Fruit fly (Drosophila melanogaster): Measurements from ENCODE around the gene MTA1-like.
A peak's percentile ranks its signal among the peaks of the same experiment; 100 is the strongest.

The MTA1-like gene

DNA sequence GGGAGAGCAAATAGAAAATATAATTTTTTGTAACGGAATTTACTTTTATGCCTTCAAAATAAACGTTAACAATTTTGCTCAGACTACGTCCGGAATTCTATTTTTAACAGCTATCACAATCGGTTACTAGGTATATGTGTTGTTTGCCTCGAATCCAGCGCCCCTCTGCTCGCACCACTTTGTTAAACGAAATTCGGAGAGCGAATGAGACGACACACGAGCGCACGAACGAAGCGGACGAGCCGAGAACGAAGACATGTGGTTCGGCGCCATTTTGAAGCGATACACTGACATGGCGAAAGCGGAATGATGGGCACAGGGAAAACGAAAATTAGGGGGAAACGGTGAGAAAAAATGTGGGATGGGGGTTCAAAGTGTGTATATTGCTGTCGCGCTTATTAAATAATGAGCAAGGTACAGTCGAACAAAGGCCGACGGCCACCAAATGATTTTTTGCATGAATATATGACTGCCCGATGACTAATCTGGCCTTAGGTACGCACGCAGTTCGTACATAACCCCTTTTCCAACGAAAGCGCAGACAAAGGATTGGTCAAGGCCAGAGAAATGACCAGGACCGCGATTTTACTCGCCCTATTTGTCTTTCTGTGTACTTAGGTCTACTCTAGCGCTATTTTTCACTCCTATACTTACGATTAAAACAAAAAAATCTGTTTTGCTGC is 48.0 kb downstream of the MTA1-like start (continued):
- no peak for TF ChIP-seq CG13287 (GFP tag; IDR thresholded peaks at IDR 0.05; ENCODE audit: partially characterized antibody)
- no peak for TF ChIP-seq Antp (GFP tag; optimal IDR thresholded peaks at IDR 0.05)
- no peak for TF ChIP-seq Awh (GFP tag; IDR thresholded peaks at IDR 0.05)
- no peak for TF ChIP-seq CG7372 (GFP tag; IDR thresholded peaks at IDR 0.05)
- TF ChIP-seq wdn (GFP tag; IDR thresholded peaks at IDR 0.05): no peak
- no peak for TF ChIP-seq CG11085 (GFP tag; IDR thresholded peaks at IDR 0.05)
- TF ChIP-seq fd96Cb (tag; optimal IDR thresholded peaks at IDR 0.05): no peak
- no peak for TF ChIP-seq eve (GFP tag; optimal IDR thresholded peaks at IDR 0.05)
- TF ChIP-seq CG33557 (GFP tag; optimal IDR thresholded peaks at IDR 0.05): peak; percentile 18
- TF ChIP-seq chm (GFP tag; IDR thresholded peaks at IDR 0.05): no peak
- peak; percentile 75 for TF ChIP-seq mirr (GFP tag; optimal IDR thresholded peaks at IDR 0.05)
- TF ChIP-seq CG2120 (GFP tag; optimal IDR thresholded peaks at IDR 0.05): no peak
- TF ChIP-seq CG12299 (tag; optimal IDR thresholded peaks at IDR 0.05): no peak
- TF ChIP-seq CG6654 (GFP tag; optimal IDR thresholded peaks at IDR 0.05): no peak
- TF ChIP-seq ranshi (GFP tag; IDR thresholded peaks at IDR 0.05): no peak
- no peak for TF ChIP-seq Chrac-16 (GFP tag; optimal IDR thresholded peaks at IDR 0.05)
- TF ChIP-seq CG3838 (GFP tag; optimal IDR thresholded peaks at IDR 0.05): no peak
- TF ChIP-seq gt (GFP tag; IDR thresholded peaks at IDR 0.05): no peak
- no peak for TF ChIP-seq CG2199 (GFP tag; IDR thresholded peaks at IDR 0.05)
- no peak for TF ChIP-seq CG3847 (GFP tag; IDR thresholded peaks at IDR 0.05)
- peak in 1 of 3 experiments; percentile 17 for TF ChIP-seq Stat92E (GFP tag; optimal IDR thresholded peaks at IDR 0.05)
- no peak for TF ChIP-seq CG4360 (GFP tag; IDR thresholded peaks at IDR 0.05)
- TF ChIP-seq dan (GFP tag; IDR thresholded peaks at IDR 0.05): no peak
- TF ChIP-seq CG4328 (GFP tag; optimal IDR thresholded peaks at IDR 0.05): peak; percentile 2
- peak; percentile 100 for TF ChIP-seq Deaf1 (tag; optimal IDR thresholded peaks at IDR 0.05)
- no peak for TF ChIP-seq ERR (GFP tag; optimal IDR thresholded peaks at IDR 0.05)
- TF ChIP-seq shn (GFP tag; optimal IDR thresholded peaks at IDR 0.05): no peak
- TF ChIP-seq CG16863 (GFP tag; optimal IDR thresholded peaks at IDR 0.05): no peak
- no peak for TF ChIP-seq CG17612 (GFP tag; IDR thresholded peaks at IDR 0.05)
- TF ChIP-seq Dll (GFP tag; IDR thresholded peaks at IDR 0.05; ENCODE audit: partially characterized antibody): no peak
- no peak for TF ChIP-seq row (GFP tag; IDR thresholded peaks at IDR 0.05)
- TF ChIP-seq vnd (GFP tag; IDR thresholded peaks at IDR 0.05; ENCODE audit: partially characterized antibody): no peak
- TF ChIP-seq CG6854 (GFP tag; optimal IDR thresholded peaks at IDR 0.05): no peak
- no peak for TF ChIP-seq fu2 (GFP tag; optimal IDR thresholded peaks at IDR 0.05)
- TF ChIP-seq Usf (GFP tag; optimal IDR thresholded peaks at IDR 0.05): no peak
- TF ChIP-seq Ets97D (GFP tag; optimal IDR thresholded peaks at IDR 0.05): no peak
- TF ChIP-seq CG10366 (GFP tag; IDR thresholded peaks at IDR 0.05): no peak
- no peak for TF ChIP-seq Hand (GFP tag; optimal IDR thresholded peaks at IDR 0.05)
- no peak for TF ChIP-seq C15 (GFP tag; IDR thresholded peaks at IDR 0.05)
- no peak for TF ChIP-seq repo (GFP tag; optimal IDR thresholded peaks at IDR 0.05)
- TF ChIP-seq CG11723 (GFP tag; optimal IDR thresholded peaks at IDR 0.05): no peak
- no peak for TF ChIP-seq Ets65A (GFP tag)
- no peak for TF ChIP-seq CG18262 (tag; optimal IDR thresholded peaks at IDR 0.05)
- no peak for TF ChIP-seq Oli (tag; optimal IDR thresholded peaks at IDR 0.05)
- no peak for TF ChIP-seq jing (GFP tag; optimal IDR thresholded peaks at IDR 0.05)
- peak; percentile 16; the same call in 1 of the 2 replicates for TF ChIP-seq onecut (GFP tag; IDR thresholded peaks at IDR 0.05)
- TF ChIP-seq Mad (GFP tag; optimal IDR thresholded peaks at IDR 0.05): no peak
- TF ChIP-seq ham (GFP tag; IDR thresholded peaks at IDR 0.05): no peak
- TF ChIP-seq slbo (GFP tag; IDR thresholded peaks at IDR 0.05): no peak
- TF ChIP-seq sqz (GFP tag; optimal IDR thresholded peaks at IDR 0.05): peak; percentile 25
- TF ChIP-seq Meics (GFP tag; optimal IDR thresholded peaks at IDR 0.05): peak; percentile 57
- no peak for TF ChIP-seq Nf-YA (GFP tag; IDR thresholded peaks at IDR 0.05)
